Fruit fly (Drosophila melanogaster) whole organism, embryonic: Measurements from ENCODE around the gene DnaJ-1.
A peak's percentile ranks its signal among the peaks of the same experiment; 100 is the strongest.

ENCODE experiments used
- Atf6 ChIP-seq: fragments of 200-800 bp; sonication (Bioruptor generic); IDR thresholded peaks from 2 replicates; pipeline ENCODE4 v1.3.6; 2022; ENCODE audit warnings: missing biosample characterization, missing genetic modification characterization
- CG10267 ChIP-seq: fragments of 200-800 bp; sonication (Bioruptor generic); optimal IDR thresholded peaks from 2 replicates; lab custom pipeline; 2018; ENCODE audit warnings: missing biosample characterization, mild to moderate bottlenecking, missing genetic modification characterization, moderate library complexity
- CG11247 ChIP-seq: fragments of 200-800 bp; sonication (Bioruptor generic); IDR thresholded peaks from 2 replicates; pipeline ENCODE4 v1.3.6; 2022; ENCODE audit warnings: missing biosample characterization, missing genetic modification characterization
- CG13894 ChIP-seq: fragments of 200-800 bp; sonication (Bioruptor generic); optimal IDR thresholded peaks from 3 replicates; lab custom pipeline; 2018; ENCODE audit warnings: missing biosample characterization, mild to moderate bottlenecking, missing genetic modification characterization, moderate library complexity
- CG14050 ChIP-seq: fragments of 200-800 bp; sonication (Bioruptor generic); IDR thresholded peaks from 3 replicates; pipeline ENCODE4 v1.3.6; 2022; ENCODE audit warnings: missing biosample characterization, missing genetic modification characterization
- CG1647 ChIP-seq: fragments of 200-800 bp; sonication (Bioruptor generic); optimal IDR thresholded peaks from 3 replicates; lab custom pipeline; 2016; ENCODE audit warnings: missing biosample characterization, missing genetic modification characterization
- CG2678 ChIP-seq: fragments of 200-800 bp; sonication (Bioruptor generic); optimal IDR thresholded peaks from 3 replicates; lab custom pipeline; 2019; ENCODE audit warnings: missing biosample characterization, mild to moderate bottlenecking, missing genetic modification characterization, moderate library complexity
- CG31224 ChIP-seq: fragments of 200-800 bp; sonication (Bioruptor generic); IDR thresholded peaks from 2 replicates; pipeline ENCODE4 v1.3.6; 2022; ENCODE audit warnings: missing biosample characterization, missing genetic modification characterization
- CG4328 ChIP-seq: fragments of 200-800 bp; sonication (Bioruptor generic); optimal IDR thresholded peaks from 3 replicates; lab custom pipeline; 2017; ENCODE audit warnings: missing biosample characterization, missing genetic modification reagents, missing genetic modification characterization
- CG43689 ChIP-seq: fragments of 200-800 bp; sonication (Bioruptor generic); IDR thresholded peaks from 2 replicates; pipeline ENCODE4 v1.3.6; 2022; ENCODE audit warnings: missing biosample characterization, missing genetic modification characterization
- CG4617 ChIP-seq: fragments of 200-800 bp; sonication (Bioruptor generic); optimal IDR thresholded peaks from 3 replicates; lab custom pipeline; 2016; ENCODE audit warnings: missing biosample characterization, missing genetic modification characterization, borderline replicate concordance
- CG4730 ChIP-seq: fragments of 200-800 bp; sonication (Bioruptor generic); IDR thresholded peaks from 2 replicates; pipeline ENCODE4 v1.3.6; 2022; ENCODE audit warnings: missing biosample characterization, missing genetic modification characterization
- CG6654 ChIP-seq: fragments of 200-800 bp; sonication (Bioruptor generic); optimal IDR thresholded peaks from 2 replicates; lab custom pipeline; 2017; ENCODE audit warnings: missing biosample characterization, mild to moderate bottlenecking, missing genetic modification characterization
- CG6813 ChIP-seq: fragments of 200-800 bp; sonication (Bioruptor generic); optimal IDR thresholded peaks from 2 replicates; lab custom pipeline; 2017; ENCODE audit warnings: missing biosample characterization, missing genetic modification characterization, mild to moderate bottlenecking, moderate library complexity, missing genetic modification reagents
- CG7745 ChIP-seq: fragments of 200-800 bp; sonication (Bioruptor generic); optimal IDR thresholded peaks from 2 replicates; lab custom pipeline; 2018; ENCODE audit warnings: missing biosample characterization, mild to moderate bottlenecking, missing genetic modification characterization, moderate library complexity
- CG7963 ChIP-seq: fragments of 200-800 bp; sonication (Bioruptor generic); IDR thresholded peaks from 3 replicates; pipeline ENCODE4 v1.3.6; 2022; ENCODE audit warnings: missing biosample characterization, missing genetic modification characterization; ENCODE audit not compliant: partially characterized antibody
- CG8765 ChIP-seq: fragments of 200-800 bp; sonication (Bioruptor generic); IDR thresholded peaks from 2 replicates; pipeline ENCODE4 v1.3.6; 2022; ENCODE audit warnings: missing biosample characterization, missing genetic modification characterization
- Dip2 ChIP-seq: fragments of 200-800 bp; sonication (Bioruptor generic); IDR thresholded peaks from 2 replicates; pipeline ENCODE4 v1.3.6; 2022; ENCODE audit warnings: missing biosample characterization, missing genetic modification characterization
- Fer3 ChIP-seq: fragments of 200-800 bp; sonication (Bioruptor generic); optimal IDR thresholded peaks from 2 replicates; lab custom pipeline; 2018; ENCODE audit warnings: missing biosample characterization, mild to moderate bottlenecking, missing genetic modification characterization, moderate library complexity
- HmgZ ChIP-seq: fragments of 200-800 bp; sonication (Bioruptor generic); optimal IDR thresholded peaks from 2 replicates; lab custom pipeline; 2018; ENCODE audit warnings: missing biosample characterization, mild to moderate bottlenecking, missing genetic modification characterization
- Hr78 ChIP-seq, 2 experiments: fragments of 200-800 bp in 1 of 2; fragments of >200 bp in 1 of 2; sonication (Bioruptor generic) in 1 of 2; optimal IDR thresholded peaks; 2 replicates each; lab custom pipeline; 2017 to 2019; ENCODE audit warnings: missing biosample characterization in 2 of 2, missing genetic modification characterization in 2 of 2, mild to moderate bottlenecking in 1 of 2, moderate library complexity in 1 of 2
- Med ChIP-seq: fragments of 200-800 bp; sonication (Bioruptor generic); peaks from one replicate; lab custom pipeline; 2016; ENCODE audit warnings: missing biosample characterization, missing genetic modification characterization, mild to moderate bottlenecking, inconsistent platforms, moderate library complexity
- Mes4 ChIP-seq: fragments of 200-800 bp; sonication (Bioruptor generic); optimal IDR thresholded peaks from 2 replicates; lab custom pipeline; 2016; ENCODE audit warnings: missing biosample characterization, missing genetic modification characterization
- Mrtf ChIP-seq: fragments of 200-800 bp; sonication (Bioruptor generic); IDR thresholded peaks from 3 replicates; pipeline ENCODE4 v1.3.6; 2022; ENCODE audit warnings: missing biosample characterization, missing genetic modification characterization
- NfI ChIP-seq: fragments of 200-800 bp; sonication (Bioruptor generic); optimal IDR thresholded peaks from 3 replicates; lab custom pipeline; 2018; ENCODE audit warnings: missing biosample characterization, mild to moderate bottlenecking, missing genetic modification characterization, moderate library complexity
- Opbp ChIP-seq: fragments of 200-800 bp; sonication (Bioruptor generic); IDR thresholded peaks from 3 replicates; pipeline ENCODE4 v1.3.6; 2022; ENCODE audit warnings: missing biosample characterization, missing genetic modification characterization; ENCODE audit not compliant: partially characterized antibody
- Pdp1 ChIP-seq, 2 experiments: fragments of 200-800 bp; sonication (Bioruptor generic); optimal IDR thresholded peaks; 3 replicates each; lab custom pipeline; 2016; ENCODE audit warnings: missing biosample characterization in 2 of 2, missing genetic modification characterization in 2 of 2, mild to moderate bottlenecking in 1 of 2, moderate library complexity in 1 of 2
- Sox102F ChIP-seq: fragments of 200-800 bp; sonication (Bioruptor generic); optimal IDR thresholded peaks from 2 replicates; lab custom pipeline; 2018; ENCODE audit warnings: missing biosample characterization, mild to moderate bottlenecking, missing genetic modification characterization, moderate library complexity
- az2 ChIP-seq: fragments of 200-800 bp; sonication (Bioruptor generic); optimal IDR thresholded peaks from 3 replicates; lab custom pipeline; 2016; ENCODE audit warnings: missing biosample characterization, missing genetic modification characterization
- cad ChIP-seq: fragments of >200 bp; optimal IDR thresholded peaks from 2 replicates; lab custom pipeline; 2017; ENCODE audit warnings: missing biosample characterization, missing genetic modification characterization
- crp ChIP-seq, 2 experiments: fragments of 200-800 bp; sonication (Bioruptor generic); optimal IDR thresholded peaks; 2 replicates in 1 of 2; 3 replicates in 1 of 2; lab custom pipeline; 2017; ENCODE audit warnings: missing biosample characterization in 2 of 2, missing genetic modification characterization in 2 of 2, mild to moderate bottlenecking in 1 of 2, moderate library complexity in 1 of 2
- cwo ChIP-seq: fragments of 200-800 bp; sonication (Bioruptor generic); optimal IDR thresholded peaks from 3 replicates; lab custom pipeline; 2017; ENCODE audit warnings: missing biosample characterization, missing genetic modification characterization, mild to moderate bottlenecking, moderate library complexity, missing genetic modification reagents
- disco-r ChIP-seq: fragments of 200-800 bp; sonication (Bioruptor generic); optimal IDR thresholded peaks from 2 replicates; lab custom pipeline; 2016; ENCODE audit warnings: missing biosample characterization, missing genetic modification characterization
- en ChIP-seq: fragments of 200-800 bp; sonication (Bioruptor generic); optimal IDR thresholded peaks from 2 replicates; lab custom pipeline; 2016; ENCODE audit warnings: missing biosample characterization, missing genetic modification characterization
- her ChIP-seq: fragments of 200-800 bp; sonication (Bioruptor generic); optimal IDR thresholded peaks from 2 replicates; lab custom pipeline; 2016; ENCODE audit warnings: missing biosample characterization, missing genetic modification characterization
- hth ChIP-seq: fragments of >200 bp; optimal IDR thresholded peaks from 2 replicates; lab custom pipeline; 2017; ENCODE audit warnings: inconsistent platforms
- insv ChIP-seq, 2 experiments: fragments of 200-800 bp; sonication (Bioruptor generic); optimal IDR thresholded peaks; 3 replicates each; lab custom pipeline; 2016 to 2018; ENCODE audit warnings: missing biosample characterization in 2 of 2, missing genetic modification characterization in 2 of 2
- inv ChIP-seq: fragments of 200-800 bp; sonication (Bioruptor generic); IDR thresholded peaks from 2 replicates; pipeline ENCODE4 v1.3.6; 2022; ENCODE audit warnings: missing biosample characterization, missing genetic modification characterization; ENCODE audit not compliant: partially characterized antibody
- lbe ChIP-seq: fragments of 200-800 bp; sonication (Bioruptor generic); optimal IDR thresholded peaks from 2 replicates; lab custom pipeline; 2016; ENCODE audit warnings: missing biosample characterization, mild to moderate bottlenecking, missing genetic modification characterization
- nmo ChIP-seq: fragments of 200-800 bp; sonication (Bioruptor generic); optimal IDR thresholded peaks from 2 replicates; lab custom pipeline; 2018; ENCODE audit warnings: missing biosample characterization, mild to moderate bottlenecking, missing genetic modification characterization, moderate library complexity
- org-1 ChIP-seq: fragments of 200-800 bp; sonication (Bioruptor generic); optimal IDR thresholded peaks from 2 replicates; lab custom pipeline; 2017; ENCODE audit warnings: missing biosample characterization, missing genetic modification characterization
- ranshi ChIP-seq: fragments of 200-800 bp; sonication (Bioruptor generic); IDR thresholded peaks from 2 replicates; pipeline ENCODE4 v1.3.6; 2022; ENCODE audit warnings: missing biosample characterization, missing genetic modification characterization
- sima ChIP-seq: fragments of 200-800 bp; sonication (Bioruptor generic); optimal IDR thresholded peaks from 2 replicates; lab custom pipeline; 2016; ENCODE audit warnings: missing biosample characterization, missing genetic modification characterization
- ssp ChIP-seq: fragments of 200-800 bp; sonication (Bioruptor generic); IDR thresholded peaks from 2 replicates; pipeline ENCODE4 v1.3.6; 2022; ENCODE audit warnings: missing biosample characterization, missing genetic modification characterization
- sug ChIP-seq: fragments of 200-800 bp; optimal IDR thresholded peaks from 2 replicates; lab custom pipeline; 2019; ENCODE audit warnings: missing biosample characterization, mild to moderate bottlenecking, missing genetic modification characterization, moderate library complexity
- wdn ChIP-seq: fragments of 200-800 bp; sonication (Bioruptor generic); IDR thresholded peaks from 2 replicates; pipeline ENCODE4 v1.3.6; 2022; ENCODE audit warnings: missing biosample characterization, missing genetic modification characterization
- z ChIP-seq: fragments of 200-800 bp; sonication (Bioruptor generic); IDR thresholded peaks from 3 replicates; pipeline ENCODE4 v1.3.6; 2022; ENCODE audit warnings: missing biosample characterization, missing genetic modification characterization

The DnaJ-1 gene

dm6 chr3L:5752903-5753604 is 1.1 kb upstream of the DnaJ-1 start, which contains the start of gene Usp47 (continued):
- TF ChIP-seq CG7963 (GFP tag; lab: Robert Waterston, UW), result no peak
- TF ChIP-seq Mes4 (GFP tag; lab: Kevin White, UChicago), result no peak
- no peak for TF ChIP-seq CG1647
- no peak for TF ChIP-seq disco-r
- TF ChIP-seq sima (GFP tag; lab: Kevin White, UChicago), result no peak
- TF ChIP-seq lbe, result no peak
- TF ChIP-seq cad (GFP tag; lab: Kevin White, UChicago), result no peak

DNA sequence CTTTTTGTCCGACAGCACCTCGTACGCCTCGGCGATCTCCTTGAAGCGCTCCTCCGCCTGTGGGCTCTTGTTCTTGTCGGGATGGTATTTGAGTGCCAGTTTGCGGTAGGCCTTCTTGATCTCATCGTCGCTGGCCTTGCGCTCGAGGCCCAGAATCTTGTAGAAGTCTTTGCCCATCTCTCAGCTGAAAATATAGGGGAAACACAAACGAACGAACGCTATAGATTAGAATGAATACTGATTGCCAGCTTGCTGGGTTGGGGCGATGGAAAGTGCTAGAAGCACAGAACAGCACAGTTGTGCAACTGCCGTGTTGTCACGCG is 611 bp downstream of the DnaJ-1 start:
- TF ChIP-seq Pdp1 (GFP tag; optimal IDR thresholded peaks at IDR 0.05; lab: Kevin White, UChicago) (peak in 1 of 2 experiments; percentile 99), cwo (peak; percentile 49), nmo (no peak), CG2678 (tag; lab: Kevin White, UChicago) (no peak), sug (peak; percentile 51), hth (no peak), insv (GFP tag; optimal IDR thresholded peaks at IDR 0.05; lab: Kevin White, UChicago) (peak in 1 of 2 experiments; percentile 17), ranshi (no peak), en (GFP tag; lab: Kevin White, UChicago) (no peak), CG4328 (GFP tag; lab: Kevin White, UChicago) (peak; percentile 67), her (no peak)

DNA sequence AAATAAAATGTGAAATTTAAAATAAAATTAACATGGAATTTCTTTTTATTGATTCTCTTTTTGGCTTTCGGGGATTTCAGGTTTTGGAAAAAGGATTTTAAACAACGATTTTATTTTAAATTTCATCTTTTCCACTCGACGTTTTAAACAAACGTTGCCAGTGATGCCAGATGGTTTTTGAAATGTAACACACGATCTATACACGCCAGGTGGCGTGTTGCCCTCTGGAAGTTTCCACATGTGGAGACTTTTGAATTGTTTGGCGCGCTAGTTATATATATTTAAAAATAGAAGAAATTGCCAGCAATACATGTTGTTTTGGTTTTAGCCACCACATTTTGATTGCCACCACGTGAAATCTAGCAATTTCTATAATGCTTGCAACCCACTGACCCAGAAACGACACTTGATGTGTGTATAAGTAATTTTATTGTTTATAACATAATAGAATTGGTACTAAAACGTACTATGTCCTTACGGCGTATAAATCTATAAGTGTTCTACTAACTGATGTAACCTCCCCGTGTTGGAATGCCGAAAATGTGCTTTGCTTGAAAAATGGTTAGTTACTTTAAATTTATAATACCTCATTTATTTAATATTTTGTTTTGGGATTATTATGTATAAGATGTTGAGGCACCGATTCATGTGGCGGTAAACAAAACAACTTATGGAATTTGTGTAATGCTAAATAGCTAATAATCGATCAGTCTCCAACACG is 2.2 kb downstream of the DnaJ-1 start:
- no peak for TF ChIP-seq CG4617 (GFP tag; lab: Kevin White, UChicago)
- TF ChIP-seq hth, result no peak
- TF ChIP-seq Dip2 (GFP tag; lab: Robert Waterston, UW), result no peak
- no peak for TF ChIP-seq Hr78 (GFP tag; optimal IDR thresholded peaks at IDR 0.05; lab: Kevin White, UChicago)
- no peak for TF ChIP-seq org-1 (GFP tag; lab: Kevin White, UChicago)
- TF ChIP-seq CG13894 (tag; lab: Kevin White, UChicago), result no peak
- TF ChIP-seq CG7745 (tag; lab: Kevin White, UChicago), result no peak
- peak; percentile 35 for TF ChIP-seq CG10267
- no peak for TF ChIP-seq ssp (GFP tag; lab: Robert Waterston, UW)
- no peak for TF ChIP-seq z (GFP tag; lab: Robert Waterston, UW)
- no peak for TF ChIP-seq CG6654 (GFP tag; lab: Kevin White, UChicago)
- TF ChIP-seq CG31224, result no peak
- TF ChIP-seq CG11247 (GFP tag; lab: Robert Waterston, UW), result no peak
- no peak; the same call in 1 of the 2 replicates for TF ChIP-seq inv (GFP tag; lab: Robert Waterston, UW)
- no peak for TF ChIP-seq Sox102F (GFP tag; lab: Kevin White, UChicago)
- no peak for TF ChIP-seq CG4730 (GFP tag; lab: Robert Waterston, UW)
- TF ChIP-seq crp (GFP tag; optimal IDR thresholded peaks at IDR 0.05; lab: Kevin White, UChicago), result peak in 1 of 2 experiments; percentile 16
- TF ChIP-seq Med (GFP tag; lab: Kevin White, UChicago), result no peak
- TF ChIP-seq Atf6 (GFP tag; lab: Robert Waterston, UW), result no peak
- no peak for TF ChIP-seq wdn (GFP tag; lab: Robert Waterston, UW)
- TF ChIP-seq Opbp (GFP tag; lab: Robert Waterston, UW), result peak; percentile 47; the same call in 1 of the 3 replicates
- no peak for TF ChIP-seq Mrtf (GFP tag; lab: Robert Waterston, UW)
- peak; percentile 76 for TF ChIP-seq HmgZ
- TF ChIP-seq CG6813, result no peak
- peak; percentile 14 for TF ChIP-seq NfI (GFP tag; lab: Kevin White, UChicago)
- TF ChIP-seq CG14050 (GFP tag; lab: Robert Waterston, UW), result no peak
- TF ChIP-seq Fer3, result peak; percentile 1
- no peak for TF ChIP-seq az2 (GFP tag; lab: Kevin White, UChicago)
- TF ChIP-seq CG43689 (GFP tag; lab: Robert Waterston, UW), result no peak
- no peak for TF ChIP-seq CG8765 (GFP tag; lab: Robert Waterston, UW)
